In the genomic region with DNA sequence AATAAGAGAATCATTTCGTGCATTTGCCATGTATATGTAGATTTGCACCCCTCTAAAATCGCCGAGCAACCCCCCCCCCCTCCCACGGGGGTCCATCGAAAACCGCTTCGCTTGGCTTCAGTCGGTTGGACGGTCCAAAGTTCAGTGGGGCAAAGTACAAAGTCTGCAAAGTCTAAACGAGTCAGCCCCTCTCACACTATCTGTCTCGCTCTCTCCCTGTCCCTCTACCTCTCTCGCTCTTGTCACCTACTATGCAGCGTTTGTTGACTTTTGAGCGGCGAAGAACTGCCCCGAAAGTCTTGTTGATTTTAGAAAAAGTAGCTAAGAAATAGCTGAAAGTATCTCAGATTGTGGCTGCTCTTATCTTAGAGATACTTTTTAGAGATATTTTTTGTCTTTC, we compare ENCODE assay signal across 1 fruit fly cellular context.
TF ChIP-seq lines count a peak whose summit lies in the region.

No protein-coding gene starts in this region.

TF ChIP-seq in whole organism, embryonic, 481 proteins besides CTCF, POLR2A, EP300 and RAD21 (continued from another document and continues in another):
- TF ChIP-seq CG9876 (GFP tag; optimal IDR thresholded peaks at IDR 0.05; lab: Kevin White, UChicago) (no peak), CG1529 (GFP tag; optimal IDR thresholded peaks at IDR 0.05; lab: Kevin White, UChicago) (no peak), Blimp-1 (GFP tag; optimal IDR thresholded peaks at IDR 0.05; lab: Kevin White, UChicago) (no peak), CrebB (tag; optimal IDR thresholded peaks at IDR 0.05; lab: Kevin White, UChicago) (no peak), chm (GFP tag; IDR thresholded peaks at IDR 0.05; lab: Robert Waterston, UW) (peak; percentile 73), Hey (tag; optimal IDR thresholded peaks at IDR 0.05; lab: Kevin White, UChicago) (no peak), slp2 (GFP tag; optimal IDR thresholded peaks at IDR 0.05; lab: Kevin White, UChicago) (no peak), Nf-YA (GFP tag; IDR thresholded peaks at IDR 0.05; lab: Robert Waterston, UW) (0 out of 2 replicates have a peak, but pooled peaks have one; percentile 29), onecut (GFP tag; IDR thresholded peaks at IDR 0.05; lab: Robert Waterston, UW) (peak; percentile 58), Lpt (GFP tag; optimal IDR thresholded peaks at IDR 0.05; lab: Kevin White, UChicago) (no peak), ewg (GFP tag; optimal IDR thresholded peaks at IDR 0.05; lab: Kevin White, UChicago) (no peak), CG34422 (GFP tag; IDR thresholded peaks at IDR 0.05; lab: Robert Waterston, UW) (no peak), gcm (GFP tag; optimal IDR thresholded peaks at IDR 0.05; lab: Kevin White, UChicago) (peak; percentile 35), run (tag; optimal IDR thresholded peaks at IDR 0.05; lab: Kevin White, UChicago) (no peak), slou (GFP tag; optimal IDR thresholded peaks at IDR 0.05; lab: Kevin White, UChicago) (no peak), ro (GFP tag; IDR thresholded peaks at IDR 0.05; lab: Robert Waterston, UW) (no peak), CG4328 (GFP tag; optimal IDR thresholded peaks at IDR 0.05; lab: Kevin White, UChicago) (peak; percentile 48), Doc2 (GFP tag; IDR thresholded peaks at IDR 0.05; lab: Robert Waterston, UW) (no peak), dati (GFP tag; IDR thresholded peaks at IDR 0.05; lab: Robert Waterston, UW) (no peak), CG2678 (tag; optimal IDR thresholded peaks at IDR 0.05; lab: Kevin White, UChicago) (peak; percentile 57), CG11695 (GFP tag; IDR thresholded peaks at IDR 0.05; lab: Robert Waterston, UW) (peak; percentile 35; the same call in 1 of the 3 replicates), gcm2 (GFP tag; optimal IDR thresholded peaks at IDR 0.05; lab: Kevin White, UChicago) (no peak), CG9609 (GFP tag; optimal IDR thresholded peaks at IDR 0.05; lab: Kevin White, UChicago) (no peak), pum (GFP tag; optimal IDR thresholded peaks at IDR 0.05; lab: Kevin White, UChicago) (no peak), luna (GFP tag; optimal IDR thresholded peaks at IDR 0.05; lab: Kevin White, UChicago) (no peak), CG12219 (GFP tag; optimal IDR thresholded peaks at IDR 0.05; lab: Kevin White, UChicago) (peak; percentile 40), Med (GFP tag; lab: Kevin White, UChicago) (peak; percentile 76), cwo (GFP tag; optimal IDR thresholded peaks at IDR 0.05; lab: Kevin White, UChicago) (peak; percentile 31), ase (GFP tag; IDR thresholded peaks at IDR 0.05; lab: Robert Waterston, UW) (peak; percentile 65; the same call in 2 of the 3 replicates), corto (GFP tag; optimal IDR thresholded peaks at IDR 0.05; lab: Kevin White, UChicago) (no peak), Camta (GFP tag; optimal IDR thresholded peaks at IDR 0.05; lab: Kevin White, UChicago) (no peak), CG12155 (GFP tag; optimal IDR thresholded peaks at IDR 0.05; lab: Kevin White, UChicago) (no peak), CG15479 (GFP tag; optimal IDR thresholded peaks at IDR 0.05; lab: Kevin White, UChicago) (no peak), NFAT (GFP tag; IDR thresholded peaks at IDR 0.05; lab: Robert Waterston, UW) (peak; percentile 58; the same call in 1 of the 2 replicates), NC2β (GFP tag; optimal IDR thresholded peaks at IDR 0.05; lab: Kevin White, UChicago) (no peak), zf30C (GFP tag; optimal IDR thresholded peaks at IDR 0.05; lab: Kevin White, UChicago) (no peak), fu2 (GFP tag; optimal IDR thresholded peaks at IDR 0.05; lab: Kevin White, UChicago) (no peak), CG10959 (GFP tag; IDR thresholded peaks at IDR 0.05; lab: Robert Waterston, UW) (0 out of 2 replicates have a peak, but pooled peaks have one; percentile 27), dpn (GFP tag; optimal IDR thresholded peaks at IDR 0.05; lab: Kevin White, UChicago) (no peak), CG10431 (GFP tag; optimal IDR thresholded peaks at IDR 0.05; lab: Kevin White, UChicago) (peak; percentile 60), CG11398 (GFP tag; optimal IDR thresholded peaks at IDR 0.05; lab: Kevin White, UChicago) (no peak), Sry-β (GFP tag; optimal IDR thresholded peaks at IDR 0.05; lab: Kevin White, UChicago) (peak; percentile 86), vnd (GFP tag; IDR thresholded peaks at IDR 0.05; lab: Robert Waterston, UW; ENCODE audit: partially characterized antibody) (no peak), CG17361 (GFP tag; IDR thresholded peaks at IDR 0.05; lab: Robert Waterston, UW) (peak; percentile 35; the same call in 1 of the 3 replicates), Hmr (GFP tag; optimal IDR thresholded peaks at IDR 0.05; lab: Kevin White, UChicago) (peak; percentile 6), D19A (tag; optimal IDR thresholded peaks at IDR 0.05; lab: Kevin White, UChicago) (peak; percentile 35), Dip2 (GFP tag; IDR thresholded peaks at IDR 0.05; lab: Robert Waterston, UW) (no peak), CG10565 (GFP tag; optimal IDR thresholded peaks at IDR 0.05; lab: Kevin White, UChicago) (no peak), CG15269 (tag; optimal IDR thresholded peaks at IDR 0.05; lab: Kevin White, UChicago) (peak; percentile 71), CG8359 (GFP tag; optimal IDR thresholded peaks at IDR 0.05; lab: Kevin White, UChicago; ENCODE audit: borderline replicate concordance) (no peak), tll (GFP tag; optimal IDR thresholded peaks at IDR 0.05; lab: Kevin White, UChicago) (no peak), CG7786 (GFP tag; optimal IDR thresholded peaks at IDR 0.05; lab: Kevin White, UChicago) (no peak), gsb-n (tag; optimal IDR thresholded peaks at IDR 0.05; lab: Kevin White, UChicago) (no peak), bsh (GFP tag; optimal IDR thresholded peaks at IDR 0.05; lab: Kevin White, UChicago) (peak in 1 of 2 experiments; percentile 98), CG9797 (GFP tag; optimal IDR thresholded peaks at IDR 0.05; lab: Kevin White, UChicago) (no peak), hth (optimal IDR thresholded peaks at IDR 0.05; lab: Kevin White, UChicago) (no peak), CG14710 (tag; optimal IDR thresholded peaks at IDR 0.05; lab: Kevin White, UChicago) (peak; percentile 13), stwl (tag; optimal IDR thresholded peaks at IDR 0.05; lab: Kevin White, UChicago) (peak; percentile 17), phol (tag; optimal IDR thresholded peaks at IDR 0.05; lab: Kevin White, UChicago) (no peak), abd-A (tag; optimal IDR thresholded peaks at IDR 0.05; lab: Kevin White, UChicago) (no peak), Atf3 (GFP tag; optimal IDR thresholded peaks at IDR 0.05; lab: Kevin White, UChicago) (no peak), eve (GFP tag; optimal IDR thresholded peaks at IDR 0.05; lab: Kevin White, UChicago) (no peak), prd (optimal IDR thresholded peaks at IDR 0.05; lab: Kevin White, UChicago) (no peak), prd (GFP tag; IDR thresholded peaks at IDR 0.05; lab: Robert Waterston, UW) (0 out of 3 replicates have a peak, but pooled peaks have one; percentile 6), ranshi (GFP tag; IDR thresholded peaks at IDR 0.05; lab: Robert Waterston, UW) (peak; percentile 45; the same call in 1 of the 2 replicates), usp (GFP tag; optimal IDR thresholded peaks at IDR 0.05; lab: Kevin White, UChicago) (no peak), kay (GFP tag; optimal IDR thresholded peaks at IDR 0.05; lab: Kevin White, UChicago) (peak; percentile 4), ind (GFP tag; optimal IDR thresholded peaks at IDR 0.05; lab: Kevin White, UChicago) (no peak), tap (tag; optimal IDR thresholded peaks at IDR 0.05; lab: Kevin White, UChicago) (peak; percentile 15), CG10654 (GFP tag; optimal IDR thresholded peaks at IDR 0.05; lab: Kevin White, UChicago) (no peak), GATAe (GFP tag; conservative IDR thresholded peaks at IDR 0.05; lab: Robert Waterston, UW) (no peak), CG10979 (tag; optimal IDR thresholded peaks at IDR 0.05; lab: Kevin White, UChicago) (no peak), Dek (tag; optimal IDR thresholded peaks at IDR 0.05; lab: Kevin White, UChicago) (no peak), CG11456 (GFP tag; IDR thresholded peaks at IDR 0.05; lab: Robert Waterston, UW) (peak; percentile 55; the same call in 1 of the 3 replicates), CG32532 (GFP tag; IDR thresholded peaks at IDR 0.05; lab: Robert Waterston, UW) (peak; percentile 86), CG1233 (GFP tag; optimal IDR thresholded peaks at IDR 0.05; lab: Kevin White, UChicago) (peak; percentile 64), Dad (GFP tag; optimal IDR thresholded peaks at IDR 0.05; lab: Kevin White, UChicago) (no peak), Xbp1 (GFP tag; optimal IDR thresholded peaks at IDR 0.05; lab: Kevin White, UChicago) (no peak), CG14860 (GFP tag; IDR thresholded peaks at IDR 0.05; lab: Robert Waterston, UW; ENCODE audit: partially characterized antibody) (no peak), CG30020 (tag; optimal IDR thresholded peaks at IDR 0.05; lab: Kevin White, UChicago) (no peak), chif (GFP tag; optimal IDR thresholded peaks at IDR 0.05; lab: Kevin White, UChicago) (no peak), CG6813 (GFP tag; optimal IDR thresholded peaks at IDR 0.05; lab: Kevin White, UChicago) (peak; percentile 66), CG17568 (GFP tag; optimal IDR thresholded peaks at IDR 0.05; lab: Kevin White, UChicago) (no peak), scrt (GFP tag; optimal IDR thresholded peaks at IDR 0.05; lab: Kevin White, UChicago) (peak; percentile 16), B-H1 (GFP tag; IDR thresholded peaks at IDR 0.05; lab: Robert Waterston, UW) (peak; percentile 42; the same call in 1 of the 3 replicates), pros (GFP tag; optimal IDR thresholded peaks at IDR 0.05; lab: Kevin White, UChicago) (peak; percentile 32), pita (GFP tag; optimal IDR thresholded peaks at IDR 0.05; lab: Kevin White, UChicago) (no peak), Bgb (GFP tag; IDR thresholded peaks at IDR 0.05; lab: Robert Waterston, UW; ENCODE audit: partially characterized antibody) (peak; percentile 23; the same call in 1 of the 2 replicates), Pdp1 (GFP tag; optimal IDR thresholded peaks at IDR 0.05; lab: Kevin White, UChicago) (no peak), vvl (GFP tag; IDR thresholded peaks at IDR 0.05; lab: Robert Waterston, UW) (peak; percentile 47), NC2α (GFP tag; optimal IDR thresholded peaks at IDR 0.05; lab: Kevin White, UChicago) (no peak), otp (GFP tag; IDR thresholded peaks at IDR 0.05; lab: Robert Waterston, UW) (peak; percentile 77; the same call in 2 of the 3 replicates), CG7987 (GFP tag; optimal IDR thresholded peaks at IDR 0.05; lab: Kevin White, UChicago) (peak; percentile 62), Myb (GFP tag; optimal IDR thresholded peaks at IDR 0.05; lab: Kevin White, UChicago) (no peak), lmd (GFP tag; IDR thresholded peaks at IDR 0.05; lab: Robert Waterston, UW) (no peak), ttk (GFP tag; IDR thresholded peaks at IDR 0.05; lab: Robert Waterston, UW) (peak; percentile 45; the same call in 1 of the 2 replicates), gem (tag; optimal IDR thresholded peaks at IDR 0.05; lab: Kevin White, UChicago) (peak; percentile 18), bbx (GFP tag; IDR thresholded peaks at IDR 0.05; lab: Robert Waterston, UW; ENCODE audit: partially characterized antibody) (no peak), CG2875 (GFP tag; optimal IDR thresholded peaks at IDR 0.05; lab: Kevin White, UChicago) (peak; percentile 21), CG6854 (GFP tag; optimal IDR thresholded peaks at IDR 0.05; lab: Kevin White, UChicago) (peak; percentile 50), Bdp1 (GFP tag; optimal IDR thresholded peaks at IDR 0.05; lab: Kevin White, UChicago) (no peak), E2f2 (GFP tag; IDR thresholded peaks at IDR 0.05; lab: Robert Waterston, UW) (peak; percentile 15; the same call in 1 of the 2 replicates), ci (GFP tag; IDR thresholded peaks at IDR 0.05; lab: Robert Waterston, UW) (peak; percentile 53; the same call in 2 of the 3 replicates), ato (GFP tag; IDR thresholded peaks at IDR 0.05; lab: Robert Waterston, UW; ENCODE audit: partially characterized antibody) (no peak), CG13624 (GFP tag; optimal IDR thresholded peaks at IDR 0.05; lab: Kevin White, UChicago) (no peak), HLH4C (GFP tag; IDR thresholded peaks at IDR 0.05; lab: Robert Waterston, UW; ENCODE audit: partially characterized antibody) (no peak), ATbp (GFP tag; optimal IDR thresholded peaks at IDR 0.05; lab: Kevin White, UChicago) (peak; percentile 45), Mrtf (GFP tag; IDR thresholded peaks at IDR 0.05; lab: Robert Waterston, UW) (peak; percentile 28; the same call in 1 of the 3 replicates), Mad (GFP tag; optimal IDR thresholded peaks at IDR 0.05; lab: Kevin White, UChicago) (no peak), fd64A (GFP tag; optimal IDR thresholded peaks at IDR 0.05; lab: Kevin White, UChicago) (peak; percentile 24), Dfd (GFP tag; optimal IDR thresholded peaks at IDR 0.05; lab: Kevin White, UChicago) (no peak), sob (GFP tag; IDR thresholded peaks at IDR 0.05; lab: Robert Waterston, UW) (peak; percentile 45; the same call in 1 of the 2 replicates), CG15696 (tag; optimal IDR thresholded peaks at IDR 0.05; lab: Kevin White, UChicago) (peak; percentile 43), danr (GFP tag; IDR thresholded peaks at IDR 0.05; lab: Robert Waterston, UW) (no peak), disco-r (GFP tag; optimal IDR thresholded peaks at IDR 0.05; lab: Kevin White, UChicago) (no peak), CG34224 (GFP tag; IDR thresholded peaks at IDR 0.05; lab: Robert Waterston, UW; ENCODE audit: partially characterized antibody) (no peak), gce (GFP tag; IDR thresholded peaks at IDR 0.05; lab: Robert Waterston, UW) (peak; percentile 65; the same call in 1 of the 3 replicates), CG2120 (GFP tag; optimal IDR thresholded peaks at IDR 0.05; lab: Kevin White, UChicago) (no peak), tx (GFP tag; optimal IDR thresholded peaks at IDR 0.05; lab: Kevin White, UChicago) (no peak), NK7.1 (GFP tag; optimal IDR thresholded peaks at IDR 0.05; lab: Kevin White, UChicago) (no peak), CG30403 (GFP tag; optimal IDR thresholded peaks at IDR 0.05; lab: Kevin White, UChicago) (no peak), ken (GFP tag; IDR thresholded peaks at IDR 0.05; lab: Robert Waterston, UW) (0 out of 3 replicates have a peak, but pooled peaks have one; percentile 44), CG2202 (tag; optimal IDR thresholded peaks at IDR 0.05; lab: Kevin White, UChicago) (peak; percentile 13), pzg (GFP tag; optimal IDR thresholded peaks at IDR 0.05; lab: Kevin White, UChicago) (no peak), grn (GFP tag; optimal IDR thresholded peaks at IDR 0.05; lab: Kevin White, UChicago) (no peak), nom (GFP tag; optimal IDR thresholded peaks at IDR 0.05; lab: Kevin White, UChicago) (peak; percentile 100), CG10462 (GFP tag; optimal IDR thresholded peaks at IDR 0.05; lab: Kevin White, UChicago) (no peak)
